Worm (Caenorhabditis elegans) whole organism, L3 larva: ENCODE results near the gene nft-1.

Experiments
- nfya-1 ChIP-seq: sonication (generic microtip); optimal IDR thresholded peaks from 2 replicates; lab custom pipeline; 2017; ENCODE audit warnings: missing genetic modification characterization, mild to moderate bottlenecking, missing compliant biosample characterization, antibody characterized with exemption, moderate library complexity; ENCODE audit not compliant: insufficient read depth
- pha-4 ChIP-seq: fragments of 150-350 bp; optimal IDR thresholded peaks from 2 replicates; lab custom pipeline; 2014; ENCODE audit warnings: missing biosample characterization, missing genetic modification reagents, missing genetic modification characterization
- skn-1 ChIP-seq: fragments of 150-350 bp; optimal IDR thresholded peaks from 2 replicates; lab custom pipeline; 2014; ENCODE audit warnings: missing biosample characterization, missing genetic modification characterization
- zag-1 ChIP-seq: fragments of 150-350 bp; optimal IDR thresholded peaks from 2 replicates; lab custom pipeline; 2014; ENCODE audit warnings: missing biosample characterization, missing genetic modification characterization

Gene nft-1

ce11 chrIII:11974414-11974813 lies 50.7 kb downstream of the nft-1 start, which contains the start of gene Y56A3A.31:
TSS of gene Y56A3A.31 (plus strand) at chrIII:11974477.
- TF ChIP-seq nfya-1 (tag; lab: Kevin White, UChicago), result peak; percentile 35
- no peak for TF ChIP-seq zag-1 (tag; lab: Kevin White, UChicago)
- peak; percentile 7 for TF ChIP-seq pha-4 (tag; lab: Kevin White, UChicago)

ce11 chrIII:11978742-11979141 lies 55.1 kb downstream of the nft-1 start, which contains the start of gene Y56A3A.30:
TSS of gene Y56A3A.30 (minus strand) at chrIII:11979065.
- TF ChIP-seq nfya-1 (tag; lab: Kevin White, UChicago) (peak; percentile 91), skn-1 (tag; lab: Kevin White, UChicago) (no peak)
- TF ChIP-seq, all 47 proteins: peak for 1
